Fruit fly (Drosophila melanogaster) whole organism, wandering third instar larva: Measurements from ENCODE around the gene hll.

Experiments
- Hr78 ChIP-seq: fragments of >200 bp; optimal IDR thresholded peaks from 2 replicates; lab custom pipeline; 2017; ENCODE audit warnings: missing biosample characterization, missing genetic modification characterization
- OdsH ChIP-seq: fragments of 200-800 bp; sonication (Bioruptor generic); optimal IDR thresholded peaks from 2 replicates; lab custom pipeline; 2016; ENCODE audit warnings: missing biosample characterization, mild to moderate bottlenecking, missing genetic modification characterization
- br ChIP-seq: fragments of 200-800 bp; sonication (Bioruptor generic); optimal IDR thresholded peaks from 2 replicates; lab custom pipeline; 2016; ENCODE audit warnings: missing biosample characterization, missing genetic modification characterization
- psq ChIP-seq: fragments of 200-800 bp; sonication (Bioruptor generic); optimal IDR thresholded peaks from 3 replicates; lab custom pipeline; 2017; ENCODE audit warnings: missing biosample characterization, mild to moderate bottlenecking, missing genetic modification characterization, moderate library complexity
- usp ChIP-seq: fragments of >200 bp; optimal IDR thresholded peaks from 2 replicates; lab custom pipeline; 2017; ENCODE audit warnings: missing biosample characterization, missing genetic modification characterization

dm6 chr2L:14045562-14046196, 18.9 kb downstream of the hll start:
- no peak for TF ChIP-seq psq (GFP tag; lab: Kevin White, UChicago)
- no peak for TF ChIP-seq OdsH (GFP tag; lab: Kevin White, UChicago)
- TF ChIP-seq usp (GFP tag; lab: Kevin White, UChicago): no peak
- TF ChIP-seq Hr78 (GFP tag; lab: Kevin White, UChicago): no peak
- no peak for TF ChIP-seq br (GFP tag; lab: Kevin White, UChicago)
